Worm (Caenorhabditis elegans) whole organism, L3 larva: ENCODE measurements around the gene Y53G8AM.4.

Experiments
- ceh-16 ChIP-seq: sonication (generic microtip); optimal IDR thresholded peaks from 2 replicates; lab custom pipeline; 2017; ENCODE audit warnings: missing biosample characterization, missing genetic modification characterization
- egl-27 ChIP-seq: sonication (generic microtip); optimal IDR thresholded peaks from 4 replicates; lab custom pipeline; 2017; ENCODE audit warnings: missing biosample characterization, missing genetic modification reagents, missing genetic modification characterization
- elt-1 ChIP-seq: fragments of 150-350 bp; optimal IDR thresholded peaks from 2 replicates; lab custom pipeline; 2014; ENCODE audit warnings: missing biosample characterization, missing genetic modification characterization
- fkh-10 ChIP-seq: sonication (generic microtip); optimal IDR thresholded peaks from 2 replicates; lab custom pipeline; 2017; ENCODE audit warnings: missing biosample characterization, missing genetic modification reagents, missing genetic modification characterization
- lin-39 ChIP-seq: fragments of 150-350 bp; optimal IDR thresholded peaks from 2 replicates; lab custom pipeline; 2018; ENCODE audit warnings: missing biosample characterization, missing genetic modification reagents, missing genetic modification characterization
- mdl-1 ChIP-seq: fragments of 150-350 bp; optimal IDR thresholded peaks from 2 replicates; lab custom pipeline; 2014; ENCODE audit warnings: missing biosample characterization, missing genetic modification characterization
- nhr-11 ChIP-seq: fragments of 150-350 bp; optimal IDR thresholded peaks from 2 replicates; lab custom pipeline; 2014; ENCODE audit warnings: missing biosample characterization, missing genetic modification characterization
- nhr-76 ChIP-seq: fragments of 150-350 bp; sonication (generic microtip); optimal IDR thresholded peaks from 5 replicates; lab custom pipeline; 2014; ENCODE audit warnings: missing biosample characterization, missing genetic modification characterization
- zag-1 ChIP-seq: fragments of 150-350 bp; optimal IDR thresholded peaks from 2 replicates; lab custom pipeline; 2014; ENCODE audit warnings: missing biosample characterization, missing genetic modification characterization

- TF ChIP-seq zag-1 (tag; lab: Kevin White, UChicago) (no peak), fkh-10 (GFP tag; lab: Kevin White, UChicago) (no peak), egl-27 (tag; lab: Kevin White, UChicago) (no peak), mdl-1 (no peak), ceh-16 (tag; lab: Kevin White, UChicago) (no peak), nhr-11 (no peak), lin-39 (tag; lab: Kevin White, UChicago) (no peak), nhr-76 (tag; lab: Kevin White, UChicago) (no peak), elt-1 (no peak)
These were observed at the start of gene Y53G8AM.4 for ce11 chrIII:3255575-3255974.
